Worm (Caenorhabditis elegans) whole organism, L3 larva: Measurements from ENCODE around the gene Y54F10BM.21.

Experiments
- aly-2 ChIP-seq: fragments of 150-350 bp; optimal IDR thresholded peaks from 2 replicates; lab custom pipeline; 2014; ENCODE audit warnings: missing biosample characterization, missing genetic modification characterization
- ceh-9 ChIP-seq: sonication (generic microtip); optimal IDR thresholded peaks from 2 replicates; lab custom pipeline; 2018; ENCODE audit warnings: missing biosample characterization, missing genetic modification characterization
- nhr-76 ChIP-seq: fragments of 150-350 bp; sonication (generic microtip); optimal IDR thresholded peaks from 5 replicates; lab custom pipeline; 2014; ENCODE audit warnings: missing biosample characterization, missing genetic modification characterization
- pha-4 ChIP-seq: fragments of 150-350 bp; optimal IDR thresholded peaks from 2 replicates; lab custom pipeline; 2014; ENCODE audit warnings: missing biosample characterization, missing genetic modification reagents, missing genetic modification characterization
- pqm-1 ChIP-seq: fragments of 150-350 bp; optimal IDR thresholded peaks from 2 replicates; lab custom pipeline; 2017; ENCODE audit warnings: missing biosample characterization, missing genetic modification characterization, inconsistent platforms

DNA sequence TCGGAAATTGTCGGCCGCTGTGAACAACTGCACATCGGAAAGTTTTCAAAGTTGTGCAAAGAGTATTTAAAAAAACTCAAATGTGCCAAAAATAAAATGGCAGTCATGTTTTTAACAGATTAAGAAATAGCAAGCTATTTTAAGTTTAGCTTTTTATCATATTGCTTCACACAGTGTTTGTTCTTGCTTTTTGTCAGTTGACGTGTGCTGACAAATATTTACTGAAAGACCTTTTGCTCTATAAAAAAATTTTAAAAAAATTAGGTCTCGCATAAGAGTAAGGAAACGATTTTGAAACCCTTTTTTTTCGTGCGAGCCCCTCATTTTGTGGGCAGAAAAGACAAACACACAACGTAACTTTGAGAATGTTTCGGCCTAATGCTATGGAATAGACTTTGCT, 21.4 kb upstream of the Y54F10BM.21 start, which contains the start of gene fbxa-71:
- TF ChIP-seq ceh-9 (tag; lab: Kevin White, UChicago) (no peak), pha-4 (tag; lab: Kevin White, UChicago) (no peak), nhr-76 (no peak), pqm-1 (no peak), aly-2 (tag; lab: Kevin White, UChicago) (no peak)
